Worm (Caenorhabditis elegans) whole organism, midembryonic: Measurements from ENCODE around the gene Y71H2AM.6.

Experiments
- cog-1 ChIP-seq: sonication (generic microtip); optimal IDR thresholded peaks from 2 replicates; lab custom pipeline; 2016; ENCODE audit warnings: missing genetic modification characterization, missing compliant biosample characterization
- flt-1 ChIP-seq: fragments of 200-800 bp; sonication (Bioruptor generic); IDR thresholded peaks from 2 replicates; pipeline ENCODE4 v1.3.6; 2022; ENCODE audit warnings: missing genetic modification characterization, missing compliant biosample characterization
- klf-2 ChIP-seq: fragments of 200-800 bp; sonication (Bioruptor generic); conservative IDR thresholded peaks from 2 replicates; pipeline ENCODE4 v1.3.6; 2022; ENCODE audit warnings: missing genetic modification reagents, missing genetic modification characterization, missing compliant biosample characterization
- ztf-23 ChIP-seq: fragments of 200-800 bp; sonication (Bioruptor generic); IDR thresholded peaks from 2 replicates; pipeline ENCODE4 v1.3.6; 2022; ENCODE audit warnings: missing genetic modification reagents, missing genetic modification characterization, missing compliant biosample characterization

DNA sequence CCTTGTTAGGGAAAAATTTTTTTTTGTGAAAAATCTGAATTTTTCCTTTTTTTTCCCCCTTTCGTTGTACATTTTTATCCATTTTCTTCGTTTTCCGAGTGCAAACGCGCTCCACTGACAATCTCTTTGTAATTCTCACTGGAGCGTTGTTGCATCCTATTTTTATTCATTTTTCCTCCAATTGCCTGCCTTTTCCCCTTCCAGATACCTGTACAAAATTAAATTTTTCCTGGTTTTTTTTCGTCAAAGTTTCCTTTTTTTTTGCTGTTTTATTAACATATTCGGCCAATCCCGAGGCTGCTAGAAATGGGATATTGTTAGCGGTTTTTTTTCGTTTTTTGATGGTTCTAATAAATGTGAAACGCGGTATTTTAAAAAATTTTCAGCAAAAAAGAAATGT lies 30.6 kb downstream of the Y71H2AM.6 start:
- no peak for TF ChIP-seq flt-1
- no peak for TF ChIP-seq cog-1 (tag; lab: Kevin White, UChicago)
- TF ChIP-seq ztf-23 (GFP tag; lab: Robert Waterston, UW) = no peak
- no peak for TF ChIP-seq klf-2 (GFP tag; lab: Robert Waterston, UW)
